Worm (Caenorhabditis elegans) whole organism, L4 larva: ENCODE results near the gene math-3.

Source experiments
- D1046.2 ChIP-seq: fragments of 200-800 bp; sonication (Bioruptor generic); IDR thresholded peaks from 2 replicates; pipeline ENCODE4 v1.3.6; 2022; ENCODE audit warnings: missing genetic modification characterization, missing compliant biosample characterization
- F37D6.2 ChIP-seq: sonication (generic microtip); optimal IDR thresholded peaks from 2 replicates; lab custom pipeline; 2016; ENCODE audit warnings: mild to moderate bottlenecking, missing genetic modification characterization, missing compliant biosample characterization
- F44E2.7 ChIP-seq: fragments of 200-800 bp; sonication (Bioruptor generic); IDR thresholded peaks from 2 replicates; pipeline ENCODE4 v2.1.2; 2022; ENCODE audit warnings: missing genetic modification characterization, missing compliant biosample characterization
- Y105C5A.15 ChIP-seq: fragments of 200-800 bp; sonication (Bioruptor generic); IDR thresholded peaks from 2 replicates; pipeline ENCODE4 v1.3.6; 2022; ENCODE audit warnings: missing genetic modification characterization, missing compliant biosample characterization
- Y5F2A.4 ChIP-seq: fragments of 200-800 bp; sonication (Bioruptor generic); optimal IDR thresholded peaks from 2 replicates; lab custom pipeline; 2018; ENCODE audit warnings: mild to moderate bottlenecking, missing genetic modification characterization, missing compliant biosample characterization
- ZK546.5 ChIP-seq, 2 experiments: sonication (generic microtip); optimal IDR thresholded peaks; 2 replicates each; lab custom pipeline; 2017; ENCODE audit warnings: missing biosample characterization in 2 of 2, missing genetic modification characterization in 2 of 2
- aha-1 ChIP-seq: fragments of 150-350 bp; peaks from one replicate; lab custom pipeline; 2014; ENCODE audit warnings: missing biosample characterization, missing genetic modification characterization
- ceh-62 ChIP-seq: sonication (generic microtip); optimal IDR thresholded peaks from 2 replicates; lab custom pipeline; 2017; ENCODE audit warnings: missing biosample characterization, missing genetic modification characterization
- cey-2 ChIP-seq: sonication (generic microtip); optimal IDR thresholded peaks from 3 replicates; lab custom pipeline; 2017; ENCODE audit warnings: missing genetic modification characterization, mild to moderate bottlenecking, missing compliant biosample characterization, antibody characterized with exemption, borderline replicate concordance; ENCODE audit not compliant: insufficient read depth
- daf-16 ChIP-seq, 3 experiments: sonication (generic microtip); optimal IDR thresholded peaks; 2 replicates each; lab custom pipeline; 2016 to 2017; ENCODE audit warnings: missing genetic modification characterization in 3 of 3, missing genetic modification reagents in 3 of 3, mild to moderate bottlenecking in 2 of 3, missing compliant biosample characterization in 2 of 3, missing biosample characterization in 1 of 3, moderate library complexity in 1 of 3
- daf-8 ChIP-seq: fragments of 200-800 bp; sonication (Bioruptor generic); IDR thresholded peaks from 2 replicates; pipeline ENCODE4 v1.3.6; 2022; ENCODE audit warnings: missing genetic modification characterization, missing compliant biosample characterization
- dmd-6 ChIP-seq: fragments of 200-800 bp; sonication (Bioruptor generic); IDR thresholded peaks from 2 replicates; pipeline ENCODE4 v1.3.6; 2022; ENCODE audit warnings: missing genetic modification reagents, missing genetic modification characterization, missing compliant biosample characterization
- duxl-1 ChIP-seq: sonication (generic microtip); optimal IDR thresholded peaks from 2 replicates; lab custom pipeline; 2016; ENCODE audit warnings: mild to moderate bottlenecking, missing genetic modification characterization, moderate library complexity, missing compliant biosample characterization; ENCODE audit not compliant: poor library complexity
- egl-43 ChIP-seq: fragments of 200-800 bp; sonication (Bioruptor generic); IDR thresholded peaks from 2 replicates; pipeline ENCODE4 v1.3.6; 2022; ENCODE audit warnings: missing genetic modification reagents, missing genetic modification characterization, missing compliant biosample characterization
- hif-1 ChIP-seq, 2 experiments: sonication (generic microtip); optimal IDR thresholded peaks; 2 replicates each; lab custom pipeline; 2016 to 2017; ENCODE audit warnings: missing compliant biosample characterization in 2 of 2, missing genetic modification characterization in 2 of 2, missing genetic modification reagents in 2 of 2, missing genotype in 2 of 2, mild to moderate bottlenecking in 1 of 2
- hlh-11 ChIP-seq: fragments of 200-800 bp; sonication (Bioruptor generic); optimal IDR thresholded peaks from 2 replicates; lab custom pipeline; 2018; ENCODE audit warnings: mild to moderate bottlenecking, missing genetic modification characterization, missing compliant biosample characterization
- hmg-1.1 ChIP-seq: fragments of 200-800 bp; sonication (Bioruptor generic); IDR thresholded peaks from 2 replicates; pipeline ENCODE4 v1.3.6; 2022; ENCODE audit warnings: missing genetic modification reagents, missing genetic modification characterization, missing compliant biosample characterization
- lin-1 ChIP-seq: fragments of 200-800 bp; sonication (Bioruptor generic); IDR thresholded peaks from 2 replicates; pipeline ENCODE4 v1.3.6; 2022; ENCODE audit warnings: missing genetic modification reagents, missing genetic modification characterization, missing compliant biosample characterization
- lin-29 ChIP-seq: fragments of 200-800 bp; sonication (Bioruptor generic); IDR thresholded peaks from 2 replicates; pipeline ENCODE4 v1.3.6; 2022; ENCODE audit warnings: missing genetic modification reagents, missing genetic modification characterization, missing compliant biosample characterization
- lin-39 ChIP-seq: fragments of 150-350 bp; optimal IDR thresholded peaks from 2 replicates; lab custom pipeline; 2014; ENCODE audit warnings: missing biosample characterization, missing genetic modification reagents, missing genetic modification characterization
- lir-3 ChIP-seq: sonication (generic microtip); optimal IDR thresholded peaks from 2 replicates; lab custom pipeline; 2016; ENCODE audit warnings: mild to moderate bottlenecking, missing genetic modification characterization, missing compliant biosample characterization
- madf-5 ChIP-seq, 2 experiments: fragments of 200-800 bp; sonication (Bioruptor generic); IDR thresholded peaks; 2 replicates each; pipeline ENCODE4 v1.3.6; 2022; ENCODE audit warnings: missing compliant biosample characterization in 2 of 2, missing genetic modification characterization in 2 of 2
- mxl-2 ChIP-seq: fragments of 200-800 bp; sonication (Bioruptor generic); conservative IDR thresholded peaks from 2 replicates; pipeline ENCODE4 v1.3.6; 2022; ENCODE audit warnings: missing genetic modification reagents, missing genetic modification characterization, missing compliant biosample characterization
- nhr-102 ChIP-seq: sonication (generic microtip); optimal IDR thresholded peaks from 2 replicates; lab custom pipeline; 2016; ENCODE audit warnings: mild to moderate bottlenecking, missing genetic modification characterization, moderate library complexity, missing compliant biosample characterization
- nhr-11 ChIP-seq: fragments of 150-350 bp; optimal IDR thresholded peaks from 2 replicates; lab custom pipeline; 2014; ENCODE audit warnings: missing biosample characterization, missing genetic modification characterization
- nhr-28 ChIP-seq: fragments of 150-350 bp; optimal IDR thresholded peaks from 2 replicates; lab custom pipeline; 2014; ENCODE audit warnings: missing biosample characterization, missing genetic modification characterization
- nhr-48 ChIP-seq: sonication (generic microtip); optimal IDR thresholded peaks from 2 replicates; lab custom pipeline; 2016; ENCODE audit warnings: mild to moderate bottlenecking, missing genetic modification characterization, missing compliant biosample characterization
- pha-4 ChIP-seq, 2 experiments: fragments of 150-350 bp in 1 of 2; fragments of 200-800 bp in 1 of 2; sonication (Bioruptor generic) in 1 of 2; IDR thresholded peaks in 1 of 2; optimal IDR thresholded peaks in 1 of 2; 2 replicates each; pipeline versions ENCODE4 v1.3.6 to Lab custom; 2014 to 2022; ENCODE audit warnings: missing genetic modification characterization in 2 of 2, missing genetic modification reagents in 2 of 2, missing biosample characterization in 1 of 2, missing compliant biosample characterization in 1 of 2
- php-3 ChIP-seq: fragments of 200-800 bp; sonication (Bioruptor generic); IDR thresholded peaks from 2 replicates; pipeline ENCODE4 v1.3.6; 2022; ENCODE audit warnings: missing genetic modification reagents, missing genetic modification characterization, missing compliant biosample characterization
- pqm-1 ChIP-seq: sonication (generic microtip); optimal IDR thresholded peaks from 2 replicates; lab custom pipeline; 2017; ENCODE audit warnings: missing biosample characterization, missing genetic modification characterization
- sdz-12 ChIP-seq: fragments of 200-800 bp; sonication (Bioruptor generic); optimal IDR thresholded peaks from 2 replicates; lab custom pipeline; 2018; ENCODE audit warnings: mild to moderate bottlenecking, missing genetic modification characterization, missing compliant biosample characterization
- snpc-1.2 ChIP-seq: fragments of 200-800 bp; sonication (Bioruptor generic); IDR thresholded peaks from 2 replicates; pipeline ENCODE4 v1.3.6; 2022; ENCODE audit warnings: missing genetic modification reagents, missing genetic modification characterization, missing compliant biosample characterization
- tag-97 ChIP-seq: fragments of 200-800 bp; sonication (Bioruptor generic); IDR thresholded peaks from 2 replicates; pipeline ENCODE4 v1.3.6; 2022; ENCODE audit warnings: missing genetic modification characterization, missing compliant biosample characterization
- unc-39 ChIP-seq: sonication (generic microtip); optimal IDR thresholded peaks from 2 replicates; lab custom pipeline; 2017; ENCODE audit warnings: missing biosample characterization, missing genetic modification characterization
- unc-62 ChIP-seq, 3 experiments: fragments of 150-350 bp in 1 of 3; sonication (generic microtip); optimal IDR thresholded peaks in 2 of 3; peaks in 1 of 3; 1 replicate in 1 of 3; 2 replicates in 2 of 3; lab custom pipeline; 2014 to 2017; ENCODE audit warnings: missing biosample characterization in 3 of 3, missing genetic modification characterization in 3 of 3, missing genetic modification reagents in 3 of 3, missing genotype in 1 of 3

The math-3 gene

DNA sequence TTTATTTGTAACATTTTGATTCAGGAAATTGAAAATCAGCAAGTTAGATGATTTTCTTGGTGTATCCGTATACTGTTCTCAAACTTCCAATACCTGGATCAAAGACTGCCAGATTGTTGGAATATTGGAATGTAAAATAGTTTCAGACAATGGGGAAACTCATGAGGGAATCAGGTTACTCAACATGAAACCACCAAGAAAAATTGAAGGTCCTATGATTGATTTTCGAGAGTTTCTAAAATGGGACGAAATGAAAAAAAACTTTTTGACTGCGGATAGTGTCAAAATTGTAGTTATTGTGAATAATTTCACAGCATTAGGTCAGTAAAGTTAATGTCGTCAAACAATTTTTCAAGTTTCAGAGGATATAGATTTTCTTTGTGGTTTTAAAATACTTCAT is at the start of gene math-3:
TSS of gene math-3 (plus strand) at position 301 of the 400 bp plus-strand sequence.
- TF ChIP-seq unc-62 (GFP tag; optimal IDR thresholded peaks at IDR 0.05 in 1 of 2; lab: Kevin White, UChicago) (peak in 1 of 2 experiments; percentile 46), unc-62 (tag; optimal IDR thresholded peaks at IDR 0.05; lab: Kevin White, UChicago) (no peak), madf-5 (GFP tag; IDR thresholded peaks at IDR 0.05; lab: Robert Waterston, UW) (no peak)

DNA sequence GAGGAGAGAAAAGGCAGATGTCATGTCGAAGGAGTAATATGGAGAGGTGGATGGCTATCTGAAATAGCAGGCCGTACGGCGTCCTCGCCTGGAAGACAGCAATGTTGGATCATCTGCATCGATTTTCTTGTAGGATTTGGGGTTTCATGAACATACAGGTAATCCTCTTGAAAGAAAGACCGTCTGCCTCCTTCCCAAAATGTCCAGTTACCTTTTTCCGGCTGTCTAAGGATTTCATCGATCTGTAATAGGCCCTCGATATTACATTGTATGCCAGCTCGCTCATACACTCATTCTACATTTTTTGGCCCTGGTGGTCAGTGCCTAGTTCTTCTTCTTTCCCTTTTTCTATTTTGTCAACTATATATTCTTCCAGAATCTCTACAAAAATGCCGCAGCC is 49.5 kb upstream of the math-3 start, which contains the start of the genes fbxb-5 and btb-8:
TSS of gene fbxb-5 (minus strand) at position 101 of the 400 bp plus-strand sequence.
TSS of gene btb-8 (plus strand) at position 377 of the 400 bp plus-strand sequence.
- TF ChIP-seq F44E2.7 (GFP tag; lab: Robert Waterston, UW), result no peak
- TF ChIP-seq lin-39, result no peak
- no peak for TF ChIP-seq hmg-1.1
- TF ChIP-seq tag-97 (GFP tag; lab: Robert Waterston, UW), result no peak
- TF ChIP-seq, all 104 proteins: peak for 0

- TF ChIP-seq snpc-1.2, result no peak
- TF ChIP-seq cey-2 (tag; lab: Kevin White, UChicago), result no peak
- TF ChIP-seq, all 104 proteins: peak for 0
Measured at ce11 chrII:1724314-1724713, 47.6 kb upstream of the math-3 start, which contains the start of gene fbxb-11. TSS of gene fbxb-11 (plus strand) at chrII:1724614.

DNA sequence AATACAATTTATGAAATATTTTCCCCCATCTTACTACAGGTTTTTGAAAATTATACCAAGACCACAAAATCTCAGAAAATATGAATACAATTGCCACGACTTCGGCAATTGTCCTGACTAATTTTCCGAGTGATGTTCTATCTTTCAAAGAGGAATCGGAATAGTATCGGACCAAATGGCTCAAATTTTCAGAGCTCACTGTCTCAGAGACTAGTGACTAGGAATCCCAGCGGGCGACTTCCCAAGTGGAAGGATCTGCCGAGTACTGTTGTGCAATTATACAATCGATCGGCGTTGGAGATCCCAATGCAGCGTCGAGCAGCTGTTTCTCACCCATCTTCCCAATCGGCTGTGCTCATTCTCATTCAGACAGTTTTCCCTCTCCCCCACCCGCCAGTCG is 46.1 kb upstream of the math-3 start, which contains the start of gene F45C12.17:
TSS of gene F45C12.17 (plus strand) at position 377 of the 400 bp plus-strand sequence.
- TF ChIP-seq aha-1 (peak; percentile 60), D1046.2 (GFP tag; lab: Robert Waterston, UW) (no peak), nhr-11 (tag; lab: Kevin White, UChicago) (no peak), unc-62 (GFP tag; optimal IDR thresholded peaks at IDR 0.05 in 1 of 2; lab: Kevin White, UChicago) (peak in 1 of 2 experiments; percentile 63), unc-62 (tag; optimal IDR thresholded peaks at IDR 0.05; lab: Kevin White, UChicago) (no peak), lin-39 (no peak), lir-3 (tag; lab: Kevin White, UChicago) (no peak), pha-4 (GFP tag; IDR thresholded peaks at IDR 0.05; lab: Robert Waterston, UW) (no peak), pha-4 (tag; optimal IDR thresholded peaks at IDR 0.05; lab: Kevin White, UChicago) (no peak)

DNA sequence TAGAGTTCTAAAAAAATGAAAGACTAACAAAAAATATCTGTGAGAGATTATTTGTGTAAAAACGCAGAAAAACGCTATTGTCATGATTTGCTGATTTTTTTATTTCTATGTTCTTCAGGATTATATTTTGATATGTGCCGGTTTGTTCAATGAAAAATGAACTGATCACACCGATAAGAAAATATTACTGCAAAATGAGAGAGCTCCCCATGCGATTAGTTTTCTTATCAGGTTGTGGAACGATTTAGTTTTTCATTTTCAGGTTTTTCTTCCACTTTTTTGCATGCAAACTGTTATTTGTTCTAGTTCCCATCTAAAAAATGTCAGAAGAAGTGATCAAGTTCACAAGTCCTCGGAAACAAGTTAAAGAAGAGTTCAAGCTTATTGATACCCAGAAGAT is 43.6 kb upstream of the math-3 start, which contains the start of gene btb-9:
TSS of gene btb-9 (plus strand) at position 254 of the 400 bp plus-strand sequence.
- TF ChIP-seq php-3 (GFP tag; lab: Robert Waterston, UW), result 0 out of 2 replicates have a peak, but pooled peaks have one; percentile 11
- no peak for TF ChIP-seq daf-16 (GFP tag; optimal IDR thresholded peaks at IDR 0.05; lab: Kevin White, UChicago)
- peak; percentile 58 for TF ChIP-seq daf-16 (tag; optimal IDR thresholded peaks at IDR 0.05; lab: Kevin White, UChicago)
- TF ChIP-seq hlh-11 (tag; lab: Kevin White, UChicago), result peak; percentile 51
- TF ChIP-seq dmd-6 (GFP tag; lab: Robert Waterston, UW), result peak; percentile 72
- peak; percentile 4 for TF ChIP-seq duxl-1
- TF ChIP-seq nhr-28, result peak; percentile 84
- no peak for TF ChIP-seq F37D6.2
- TF ChIP-seq hif-1 (tag; optimal IDR thresholded peaks at IDR 0.05; lab: Kevin White, UChicago), result no peak
- TF ChIP-seq lin-29 (GFP tag; lab: Robert Waterston, UW), result no peak
- no peak for TF ChIP-seq nhr-11 (tag; lab: Kevin White, UChicago)
- no peak for TF ChIP-seq nhr-102 (tag; lab: Kevin White, UChicago)
- peak; percentile 9 for TF ChIP-seq aha-1
- peak; percentile 96 for TF ChIP-seq pqm-1 (tag; lab: Kevin White, UChicago)

DNA sequence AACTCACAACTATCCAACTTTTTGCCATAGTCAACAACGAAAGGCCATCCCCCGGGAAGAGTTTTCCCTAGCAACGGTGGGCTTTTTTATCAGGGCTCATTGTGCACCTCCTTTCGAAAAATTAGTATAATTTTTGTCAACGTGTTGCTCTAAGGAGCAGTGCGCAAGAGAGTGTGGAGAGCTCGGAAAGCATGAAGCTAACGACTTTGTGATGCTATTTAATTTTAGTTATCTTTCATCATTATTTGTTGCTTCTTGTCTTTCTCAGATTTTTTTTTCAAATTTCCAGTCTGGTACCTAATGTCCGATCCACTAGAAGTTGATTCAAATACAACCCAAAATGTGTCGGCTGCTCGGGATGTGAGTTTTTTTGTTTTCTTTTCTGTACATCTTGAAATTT is 41.8 kb upstream of the math-3 start, which contains the start of gene ceh-81:
TSS of gene ceh-81 (plus strand) at position 301 of the 400 bp plus-strand sequence.
- peak in 1 of 2 experiments; percentile 23 for TF ChIP-seq unc-62 (GFP tag; optimal IDR thresholded peaks at IDR 0.05 in 1 of 2; lab: Kevin White, UChicago)
- no peak for TF ChIP-seq unc-62 (tag; optimal IDR thresholded peaks at IDR 0.05; lab: Kevin White, UChicago)
- no peak for TF ChIP-seq unc-39

DNA sequence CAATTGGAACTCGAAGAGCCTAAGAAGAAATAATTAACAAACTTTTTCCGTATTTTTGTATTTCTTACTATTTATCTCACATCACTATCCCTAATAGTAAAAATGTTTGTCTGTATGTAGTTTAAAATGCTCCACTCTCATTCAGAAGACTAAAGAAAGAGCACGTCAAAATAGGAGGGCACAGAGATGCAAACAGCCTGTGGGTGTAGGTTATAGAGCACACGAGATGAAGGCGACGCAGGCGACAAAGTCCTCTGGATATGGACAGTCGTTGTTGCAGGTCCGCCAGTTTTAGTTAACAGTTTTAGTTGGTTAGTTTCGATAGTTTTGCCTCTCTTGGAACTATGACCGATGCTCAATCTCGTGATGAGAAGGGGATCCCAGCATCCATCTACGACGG is 40.0 kb upstream of the math-3 start, which contains the start of gene ceh-82:
TSS of gene ceh-82 (plus strand) at position 301 of the 400 bp plus-strand sequence.
- no peak for TF ChIP-seq sdz-12 (GFP tag; lab: Kevin White, UChicago)
- TF ChIP-seq D1046.2 (GFP tag; lab: Robert Waterston, UW), result no peak
- TF ChIP-seq nhr-48 (tag; lab: Kevin White, UChicago), result no peak
- no peak for TF ChIP-seq mxl-2 (GFP tag; lab: Robert Waterston, UW)
- TF ChIP-seq Y5F2A.4, result no peak
- no peak for TF ChIP-seq nhr-28
- no peak for TF ChIP-seq ZK546.5 (tag; optimal IDR thresholded peaks at IDR 0.05; lab: Kevin White, UChicago)
- no peak for TF ChIP-seq unc-62 (GFP tag; optimal IDR thresholded peaks at IDR 0.05 in 1 of 2; lab: Kevin White, UChicago)
- no peak for TF ChIP-seq unc-62 (tag; optimal IDR thresholded peaks at IDR 0.05; lab: Kevin White, UChicago)
- no peak for TF ChIP-seq lin-1
- TF ChIP-seq ceh-62 (tag; lab: Kevin White, UChicago), result no peak
- no peak for TF ChIP-seq Y105C5A.15 (GFP tag; lab: Robert Waterston, UW)
- no peak for TF ChIP-seq egl-43
- no peak for TF ChIP-seq daf-8 (GFP tag; lab: Robert Waterston, UW)
